Fruit fly (Drosophila melanogaster) whole organism, wandering third instar larva: ENCODE results near the gene eEF1alpha2.

ENCODE experiments used
- Abd-B ChIP-seq: fragments of >200 bp; optimal IDR thresholded peaks from 2 replicates; lab custom pipeline; 2017; ENCODE audit warnings: missing biosample characterization, missing genetic modification characterization
- CG9705 ChIP-seq: fragments of 200-800 bp; sonication (Bioruptor generic); optimal IDR thresholded peaks from 2 replicates; lab custom pipeline; 2018; ENCODE audit warnings: missing biosample characterization, mild to moderate bottlenecking, missing genetic modification characterization
- Dfd ChIP-seq: fragments of >200 bp; optimal IDR thresholded peaks from 2 replicates; lab custom pipeline; 2017; ENCODE audit warnings: missing biosample characterization, missing genetic modification characterization
- Dif ChIP-seq: fragments of 200-275, 200-300 bp; sonication (Bioruptor generic); optimal IDR thresholded peaks from 2 replicates; lab custom pipeline; 2018; ENCODE audit warnings: missing biosample characterization, missing genetic modification characterization; ENCODE audit not compliant: partially characterized antibody
- GATAd ChIP-seq: sonication (Bioruptor generic); optimal IDR thresholded peaks from 2 replicates; lab custom pipeline; 2016; ENCODE audit warnings: missing biosample characterization, missing genetic modification characterization
- HLH106 ChIP-seq: fragments of 200-800 bp; optimal IDR thresholded peaks from 3 replicates; lab custom pipeline; 2019; ENCODE audit warnings: missing biosample characterization, mild to moderate bottlenecking, missing genetic modification characterization, moderate library complexity
- Hnf4 ChIP-seq: fragments of 200-800 bp; sonication (Bioruptor generic); optimal IDR thresholded peaks from 2 replicates; lab custom pipeline; 2016; ENCODE audit warnings: missing biosample characterization, mild to moderate bottlenecking, missing genetic modification characterization
- Hr78 ChIP-seq: fragments of >200 bp; optimal IDR thresholded peaks from 2 replicates; lab custom pipeline; 2017; ENCODE audit warnings: missing biosample characterization, missing genetic modification characterization
- Hr83 ChIP-seq: fragments of 200-300 bp; sonication (Bioruptor generic); optimal IDR thresholded peaks from 2 replicates; lab custom pipeline; 2016; ENCODE audit warnings: missing biosample characterization, mild to moderate bottlenecking, missing genetic modification characterization, moderate library complexity; ENCODE audit not compliant: poor library complexity, severe bottlenecking
- Jra ChIP-seq: sonication (Bioruptor generic); optimal IDR thresholded peaks from 2 replicates; lab custom pipeline; 2016; ENCODE audit warnings: missing biosample characterization, missing genetic modification characterization
- N ChIP-seq: fragments of >200 bp; optimal IDR thresholded peaks from 2 replicates; lab custom pipeline; 2018; ENCODE audit warnings: missing biosample characterization, missing external identifiers, missing genetic modification characterization
- OdsH ChIP-seq: fragments of 200-800 bp; sonication (Bioruptor generic); optimal IDR thresholded peaks from 2 replicates; lab custom pipeline; 2016; ENCODE audit warnings: missing biosample characterization, mild to moderate bottlenecking, missing genetic modification characterization
- Rel ChIP-seq, 2 experiments: fragments of 200-800 bp; sonication (Bioruptor generic) in 1 of 2; optimal IDR thresholded peaks; 2 replicates in 1 of 2; 3 replicates in 1 of 2; lab custom pipeline; 2016 to 2019; ENCODE audit warnings: mild to moderate bottlenecking in 2 of 2, missing biosample characterization in 2 of 2, missing genetic modification characterization in 2 of 2, moderate library complexity in 1 of 2
- Sp1 ChIP-seq: fragments of 200-800 bp; sonication (Bioruptor generic); optimal IDR thresholded peaks from 3 replicates; lab custom pipeline; 2019; ENCODE audit warnings: missing biosample characterization, mild to moderate bottlenecking, missing genetic modification characterization, moderate library complexity
- Vsx2 ChIP-seq: fragments of 200-300, 225-300 bp; sonication (Bioruptor generic); optimal IDR thresholded peaks from 2 replicates; lab custom pipeline; 2018; ENCODE audit warnings: missing biosample characterization, missing genetic modification characterization; ENCODE audit not compliant: partially characterized antibody
- br ChIP-seq: fragments of 200-800 bp; sonication (Bioruptor generic); optimal IDR thresholded peaks from 2 replicates; lab custom pipeline; 2016; ENCODE audit warnings: missing biosample characterization, missing genetic modification characterization
- dl ChIP-seq, 2 experiments: fragments of 175-275, 200-275 bp in 1 of 2; fragments of 200-275 bp in 1 of 2; sonication (Bioruptor generic); optimal IDR thresholded peaks; lab custom pipeline; 2018; ENCODE audit warnings: mild to moderate bottlenecking in 2 of 2, missing biosample characterization in 2 of 2, missing genetic modification characterization in 2 of 2, moderate library complexity in 2 of 2; ENCODE audit not compliant: partially characterized antibody in 2 of 2, insufficient read depth in 1 of 2
- dsf ChIP-seq: sonication (Bioruptor generic); optimal IDR thresholded peaks from 2 replicates; lab custom pipeline; 2016; ENCODE audit warnings: missing biosample characterization, missing genetic modification characterization, borderline replicate concordance
- ey ChIP-seq: fragments of 200-800 bp; sonication (Bioruptor generic); optimal IDR thresholded peaks from 2 replicates; lab custom pipeline; 2016; ENCODE audit warnings: missing biosample characterization, missing genetic modification characterization
- foxo ChIP-seq, 2 experiments: fragments of 200-800 bp; sonication (Bioruptor generic); optimal IDR thresholded peaks; 2 replicates in 1 of 2; 3 replicates in 1 of 2; lab custom pipeline; 2016 to 2017; ENCODE audit warnings: missing biosample characterization in 2 of 2, missing genetic modification characterization in 2 of 2
- fru ChIP-seq: fragments of 200-800 bp; sonication (Bioruptor generic); optimal IDR thresholded peaks from 3 replicates; lab custom pipeline; 2016; ENCODE audit warnings: missing biosample characterization, mild to moderate bottlenecking, missing genetic modification characterization
- h ChIP-seq: fragments of 200-800 bp; sonication (Bioruptor generic); optimal IDR thresholded peaks from 3 replicates; lab custom pipeline; 2016; ENCODE audit warnings: missing biosample characterization, mild to moderate bottlenecking, missing genetic modification characterization
- lola ChIP-seq: fragments of >200 bp; optimal IDR thresholded peaks from 2 replicates; lab custom pipeline; 2017; ENCODE audit warnings: missing biosample characterization, missing genetic modification characterization
- pan ChIP-seq: fragments of >200 bp; optimal IDR thresholded peaks from 2 replicates; lab custom pipeline; 2017
- psq ChIP-seq: fragments of 200-800 bp; sonication (Bioruptor generic); optimal IDR thresholded peaks from 3 replicates; lab custom pipeline; 2017; ENCODE audit warnings: missing biosample characterization, mild to moderate bottlenecking, missing genetic modification characterization, moderate library complexity
- rgr ChIP-seq: fragments of 200-800 bp; sonication (Bioruptor generic); optimal IDR thresholded peaks from 3 replicates; lab custom pipeline; 2016; ENCODE audit warnings: missing biosample characterization, mild to moderate bottlenecking, missing genetic modification characterization
- sage ChIP-seq: fragments of 200-800 bp; sonication (Bioruptor generic); optimal IDR thresholded peaks from 2 replicates; lab custom pipeline; 2016; ENCODE audit warnings: missing biosample characterization, mild to moderate bottlenecking, missing genetic modification characterization
- sv ChIP-seq: fragments of 200-800 bp; sonication (Bioruptor generic); optimal IDR thresholded peaks from 3 replicates; lab custom pipeline; 2016; ENCODE audit warnings: missing biosample characterization, missing genetic modification characterization
- woc ChIP-seq: sonication (Bioruptor generic); optimal IDR thresholded peaks from 2 replicates; lab custom pipeline; 2016; ENCODE audit warnings: missing biosample characterization, mild to moderate bottlenecking, missing genetic modification characterization

Gene eEF1alpha2

dm6 chr3R:31713306-31714123 is 24.8 kb upstream of the eEF1alpha2 start, which contains the start of gene ttk (continued):
- TF ChIP-seq woc (GFP tag; lab: Kevin White, UChicago) (no peak), br (GFP tag; lab: Kevin White, UChicago) (peak; percentile 11), Jra (GFP tag; lab: Kevin White, UChicago) (peak; percentile 34), GATAd (GFP tag; lab: Kevin White, UChicago) (no peak), foxo (GFP tag; optimal IDR thresholded peaks at IDR 0.05; lab: Kevin White, UChicago) (peak in 1 of 2 experiments; percentile 46), rgr (GFP tag; lab: Kevin White, UChicago) (peak; percentile 16), Hnf4 (GFP tag; lab: Kevin White, UChicago) (no peak), lola (GFP tag; lab: Kevin White, UChicago) (no peak), pan (no peak), Sp1 (GFP tag; lab: Kevin White, UChicago) (peak; percentile 5), dl (GFP tag; optimal IDR thresholded peaks at IDR 0.05; lab: Kevin White, UChicago; ENCODE audit: insufficient read depth in 1 of 2, partially characterized antibody in 2 of 2) (peak; percentile 89 to 96), fru (peak; percentile 63), Hr83 (GFP tag; lab: Kevin White, UChicago) (peak; percentile 25), HLH106 (peak; percentile 4), CG9705 (no peak), sage (GFP tag; lab: Kevin White, UChicago) (no peak), Hr78 (GFP tag; lab: Kevin White, UChicago) (no peak)

dm6 chr3R:31714876-31715712 is 23.2 kb upstream of the eEF1alpha2 start:
- no peak for TF ChIP-seq Rel (GFP tag; optimal IDR thresholded peaks at IDR 0.05; lab: Kevin White, UChicago)
- no peak for TF ChIP-seq Rel (tag; optimal IDR thresholded peaks at IDR 0.05; lab: Kevin White, UChicago)
- no peak for TF ChIP-seq rgr (GFP tag; lab: Kevin White, UChicago)
- no peak for TF ChIP-seq fru
- TF ChIP-seq Dif: no peak
- no peak for TF ChIP-seq ey (GFP tag; lab: Kevin White, UChicago)
- no peak for TF ChIP-seq psq (GFP tag; lab: Kevin White, UChicago)
- TF ChIP-seq Sp1 (GFP tag; lab: Kevin White, UChicago): no peak
- no peak for TF ChIP-seq Dfd
- TF ChIP-seq CG9705: no peak
- no peak for TF ChIP-seq lola (GFP tag; lab: Kevin White, UChicago)
- no peak for TF ChIP-seq OdsH (GFP tag; lab: Kevin White, UChicago)
- TF ChIP-seq Jra (GFP tag; lab: Kevin White, UChicago): no peak

dm6 chr3R:31715713-31716024 is 22.6 kb upstream of the eEF1alpha2 start:
- TF ChIP-seq Hr78 (GFP tag; lab: Kevin White, UChicago) (no peak), dl (GFP tag; optimal IDR thresholded peaks at IDR 0.05; lab: Kevin White, UChicago; ENCODE audit: insufficient read depth in 1 of 2, partially characterized antibody in 2 of 2) (no peak), h (GFP tag; lab: Kevin White, UChicago) (peak; percentile 9), Vsx2 (GFP tag; lab: Kevin White, UChicago) (no peak), N (GFP tag; lab: Kevin White, UChicago) (no peak), pan (no peak), fru (peak; percentile 17), woc (GFP tag; lab: Kevin White, UChicago) (no peak), Abd-B (GFP tag; lab: Kevin White, UChicago) (no peak), sv (GFP tag; lab: Kevin White, UChicago) (no peak), ey (GFP tag; lab: Kevin White, UChicago) (no peak), rgr (GFP tag; lab: Kevin White, UChicago) (no peak)

- TF ChIP-seq lola (GFP tag; lab: Kevin White, UChicago): no peak
- no peak for TF ChIP-seq h (GFP tag; lab: Kevin White, UChicago)
- no peak for TF ChIP-seq N (GFP tag; lab: Kevin White, UChicago)
- no peak for TF ChIP-seq dsf (GFP tag; lab: Kevin White, UChicago)
- TF ChIP-seq CG9705: no peak
Observed at dm6 chr3R:31716265-31716664, 22.0 kb upstream of the eEF1alpha2 start.
